Worm (Caenorhabditis elegans): Measurements from ENCODE around the gene dpf-5.
A peak's percentile ranks its signal among the peaks of the same experiment; 100 is the strongest.

Gene dpf-5

DNA sequence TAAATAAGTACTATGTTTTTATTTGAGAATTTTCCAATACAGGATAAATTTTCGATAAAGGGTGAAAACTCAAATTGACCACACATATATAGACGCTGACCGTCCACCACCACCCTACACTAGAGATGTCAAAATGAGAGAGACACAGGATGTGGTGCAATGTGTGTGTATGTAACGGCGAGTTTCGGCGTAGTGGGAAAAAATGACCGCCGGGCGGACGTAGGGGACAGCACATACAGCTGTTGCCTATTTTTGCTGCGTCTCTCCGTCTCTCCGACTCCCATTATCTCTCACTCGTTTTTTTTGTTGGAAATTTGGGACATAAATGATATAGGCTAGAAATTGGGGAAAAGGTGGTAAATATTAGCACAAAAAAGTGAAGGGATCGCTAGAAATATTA, 25.3 kb downstream of the dpf-5 start:
- TF ChIP-seq unc-120 (tag; optimal IDR thresholded peaks at IDR 0.05; ENCODE audit: poor library complexity, severe bottlenecking) (peak; percentile 57), ztf-11 (tag; optimal IDR thresholded peaks at IDR 0.05) (peak; percentile 19), nhr-2 (tag; optimal IDR thresholded peaks at IDR 0.05) (peak; percentile 75), sptf-1 (tag; optimal IDR thresholded peaks at IDR 0.05) (peak; percentile 55), cnd-1 (tag; optimal IDR thresholded peaks at IDR 0.05) (peak; percentile 42), bed-3 (GFP tag; optimal IDR thresholded peaks at IDR 0.05) (no peak), mep-1 (tag; optimal IDR thresholded peaks at IDR 0.05) (no peak), ceh-83 (GFP tag; optimal IDR thresholded peaks at IDR 0.05) (no peak), drap-1 (GFP tag; optimal IDR thresholded peaks at IDR 0.05) (no peak), ham-2 (GFP tag; optimal IDR thresholded peaks at IDR 0.05) (no peak), hlh-1 (tag; optimal IDR thresholded peaks at IDR 0.05) (peak; percentile 73), mls-2 (tag; optimal IDR thresholded peaks at IDR 0.05) (peak; percentile 36), ceh-43 (GFP tag; optimal IDR thresholded peaks at IDR 0.05) (no peak)

DNA sequence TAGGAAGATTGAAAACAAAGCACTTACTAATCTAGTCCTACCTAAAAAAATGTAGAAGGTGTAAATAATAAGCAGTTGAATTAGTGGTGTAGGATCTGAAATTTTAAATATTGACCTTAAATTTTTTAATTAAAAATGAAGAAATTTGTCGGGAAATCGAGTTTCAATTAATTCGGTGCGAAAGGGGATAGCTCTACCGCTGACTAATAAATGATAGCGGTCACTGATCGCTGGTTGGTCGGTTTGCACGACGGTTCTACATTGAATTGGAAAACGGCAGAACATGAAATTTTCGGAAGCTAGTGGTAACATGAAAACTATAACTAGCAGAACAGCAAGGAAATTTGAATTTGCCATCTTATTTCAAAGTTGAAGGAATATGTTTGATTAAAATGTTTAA, 26.3 kb downstream of the dpf-5 start, which contains the start of gene set-15:
set-15 (minus strand) TSS at position 101 of the 400 bp plus-strand sequence.
- TF ChIP-seq mab-5 (tag; optimal IDR thresholded peaks at IDR 0.05), result no peak
- no peak for TF ChIP-seq nhr-237 (tag; optimal IDR thresholded peaks at IDR 0.05)
- TF ChIP-seq hlh-1 (tag; optimal IDR thresholded peaks at IDR 0.05), result no peak
- TF ChIP-seq bed-3 (GFP tag; optimal IDR thresholded peaks at IDR 0.05), result no peak
- no peak for TF ChIP-seq unc-62 (GFP tag; optimal IDR thresholded peaks at IDR 0.05)

DNA sequence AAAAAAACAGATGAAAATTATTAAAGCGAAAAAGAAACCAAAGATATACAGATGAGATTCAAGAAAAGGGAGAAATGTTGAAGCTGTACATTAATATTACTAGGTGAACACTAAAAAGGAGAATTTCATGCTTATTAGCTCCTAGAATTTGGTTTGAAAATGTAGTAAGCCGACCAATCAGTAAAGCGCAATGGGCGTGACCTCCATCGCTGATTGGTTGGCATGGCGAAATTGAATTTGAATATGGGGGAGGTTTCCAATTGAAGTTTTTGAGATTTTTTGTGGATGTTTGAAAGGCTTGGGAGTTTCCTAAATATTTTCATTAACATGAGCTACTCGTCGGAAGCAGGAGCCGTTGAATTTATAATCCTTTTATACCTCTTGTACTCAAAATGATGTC, 29.9 kb downstream of the dpf-5 start:
- TF ChIP-seq ham-2 (GFP tag; optimal IDR thresholded peaks at IDR 0.05), result no peak
- no peak for TF ChIP-seq blmp-1 (tag; optimal IDR thresholded peaks at IDR 0.05)
- TF ChIP-seq snpc-4 (tag; optimal IDR thresholded peaks at IDR 0.05), result no peak
- no peak for TF ChIP-seq mls-2 (tag; optimal IDR thresholded peaks at IDR 0.05)
- TF ChIP-seq ceh-43 (GFP tag; optimal IDR thresholded peaks at IDR 0.05), result no peak
- TF ChIP-seq flh-1 (GFP tag; optimal IDR thresholded peaks at IDR 0.05), result no peak
- no peak for TF ChIP-seq cnd-1 (tag; optimal IDR thresholded peaks at IDR 0.05)
- no peak for TF ChIP-seq nhr-12 (tag; optimal IDR thresholded peaks at IDR 0.05)
- no peak for TF ChIP-seq unc-120 (tag; optimal IDR thresholded peaks at IDR 0.05; ENCODE audit: poor library complexity, severe bottlenecking)
- TF ChIP-seq mab-5 (tag; optimal IDR thresholded peaks at IDR 0.05), result no peak
- TF ChIP-seq nhr-76 (tag; optimal IDR thresholded peaks at IDR 0.05), result no peak

DNA sequence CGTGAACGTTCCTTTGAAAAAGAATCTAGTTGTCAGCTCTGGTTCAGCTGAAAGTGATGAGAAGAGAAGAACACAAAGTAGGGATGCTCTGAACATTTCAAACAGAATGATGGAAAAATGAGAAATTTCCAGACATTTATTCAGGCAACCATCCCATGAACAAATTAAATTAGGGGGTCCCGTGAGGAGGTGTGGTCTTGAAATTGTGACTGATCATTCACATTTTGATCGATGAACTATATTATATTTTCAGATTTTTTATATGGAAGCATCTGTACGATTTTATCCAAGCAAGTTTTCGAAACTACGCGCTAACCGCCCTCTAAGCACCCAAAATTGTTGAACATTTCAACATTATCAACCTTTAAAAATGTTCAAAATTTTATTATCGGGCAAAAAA, 30.4 kb downstream of the dpf-5 start, which contains the start of gene R11E3.19:
R11E3.19 (minus strand) TSS at position 101 of the 400 bp plus-strand sequence.
- TF ChIP-seq zip-8 (tag; optimal IDR thresholded peaks at IDR 0.05) (no peak), snpc-4 (tag; optimal IDR thresholded peaks at IDR 0.05) (no peak), lsy-2 (tag; optimal IDR thresholded peaks at IDR 0.05) (no peak), nhr-76 (tag; optimal IDR thresholded peaks at IDR 0.05) (no peak), unc-62 (GFP tag; optimal IDR thresholded peaks at IDR 0.05) (no peak), elt-3 (tag; optimal IDR thresholded peaks at IDR 0.05) (no peak), ceh-43 (GFP tag; optimal IDR thresholded peaks at IDR 0.05) (no peak), unc-120 (tag; optimal IDR thresholded peaks at IDR 0.05; ENCODE audit: poor library complexity, severe bottlenecking) (no peak), ztf-11 (tag; optimal IDR thresholded peaks at IDR 0.05) (no peak), cnd-1 (tag; optimal IDR thresholded peaks at IDR 0.05) (no peak), ceh-39 (tag; optimal IDR thresholded peaks at IDR 0.05) (no peak), tbx-8 (GFP tag; optimal IDR thresholded peaks at IDR 0.05) (no peak), lin-13 (tag; optimal IDR thresholded peaks at IDR 0.05) (no peak), mep-1 (tag; optimal IDR thresholded peaks at IDR 0.05) (no peak)

DNA sequence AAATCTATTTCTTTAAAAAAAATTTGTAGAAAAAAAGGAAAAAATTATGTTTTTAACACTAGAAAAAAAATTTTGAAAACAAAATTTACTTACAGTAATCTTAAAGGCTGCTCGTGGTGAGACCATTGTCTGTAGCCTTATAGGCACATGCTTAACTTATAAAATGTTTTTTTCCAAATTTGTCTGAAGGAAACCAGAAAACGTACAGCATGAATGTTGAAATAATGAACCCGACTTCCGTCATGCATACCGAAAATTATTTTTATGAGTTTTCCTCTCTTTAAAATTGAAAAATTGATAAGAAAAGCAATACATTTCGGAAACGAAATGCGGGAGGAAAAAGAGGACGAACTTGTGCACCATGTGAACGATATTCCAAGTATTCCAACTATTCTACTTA, 34.6 kb downstream of the dpf-5 start, which contains the start of gene R11E3.2:
R11E3.2 (plus strand) TSS at position 301 of the 400 bp plus-strand sequence.
- no peak for TF ChIP-seq unc-62 (GFP tag; optimal IDR thresholded peaks at IDR 0.05)
- TF ChIP-seq zip-8 (tag; optimal IDR thresholded peaks at IDR 0.05), result no peak
- TF ChIP-seq sem-2 (GFP tag; optimal IDR thresholded peaks at IDR 0.05), result no peak
- no peak for TF ChIP-seq mep-1 (tag; optimal IDR thresholded peaks at IDR 0.05)
- no peak for TF ChIP-seq unc-39 (tag; optimal IDR thresholded peaks at IDR 0.05)
- TF ChIP-seq lin-32 (GFP tag; optimal IDR thresholded peaks at IDR 0.05), result no peak
- no peak for TF ChIP-seq unc-120 (tag; optimal IDR thresholded peaks at IDR 0.05; ENCODE audit: poor library complexity, severe bottlenecking)
- TF ChIP-seq ceh-39 (tag; optimal IDR thresholded peaks at IDR 0.05), result no peak
- TF ChIP-seq lsy-2 (tag; optimal IDR thresholded peaks at IDR 0.05), result no peak
- no peak for TF ChIP-seq nhr-2 (tag; optimal IDR thresholded peaks at IDR 0.05)
- no peak for TF ChIP-seq drap-1 (GFP tag; optimal IDR thresholded peaks at IDR 0.05)
- no peak for TF ChIP-seq ztf-11 (tag; optimal IDR thresholded peaks at IDR 0.05)
- no peak for TF ChIP-seq elt-1 (tag; optimal IDR thresholded peaks at IDR 0.05; ENCODE audit: borderline replicate concordance, insufficient read depth)
- no peak for TF ChIP-seq flh-1 (GFP tag; optimal IDR thresholded peaks at IDR 0.05)
- no peak for TF ChIP-seq ces-1 (GFP tag; optimal IDR thresholded peaks at IDR 0.05)
- no peak for TF ChIP-seq mab-5 (tag; optimal IDR thresholded peaks at IDR 0.05)
- TF ChIP-seq elt-3 (tag; optimal IDR thresholded peaks at IDR 0.05), result no peak
- TF ChIP-seq hlh-1 (tag; optimal IDR thresholded peaks at IDR 0.05), result no peak
- TF ChIP-seq nhr-12 (tag; optimal IDR thresholded peaks at IDR 0.05), result no peak
